Fruit fly (Drosophila melanogaster): ENCODE measurements around the gene Alms1b.

Gene Alms1b

DNA sequence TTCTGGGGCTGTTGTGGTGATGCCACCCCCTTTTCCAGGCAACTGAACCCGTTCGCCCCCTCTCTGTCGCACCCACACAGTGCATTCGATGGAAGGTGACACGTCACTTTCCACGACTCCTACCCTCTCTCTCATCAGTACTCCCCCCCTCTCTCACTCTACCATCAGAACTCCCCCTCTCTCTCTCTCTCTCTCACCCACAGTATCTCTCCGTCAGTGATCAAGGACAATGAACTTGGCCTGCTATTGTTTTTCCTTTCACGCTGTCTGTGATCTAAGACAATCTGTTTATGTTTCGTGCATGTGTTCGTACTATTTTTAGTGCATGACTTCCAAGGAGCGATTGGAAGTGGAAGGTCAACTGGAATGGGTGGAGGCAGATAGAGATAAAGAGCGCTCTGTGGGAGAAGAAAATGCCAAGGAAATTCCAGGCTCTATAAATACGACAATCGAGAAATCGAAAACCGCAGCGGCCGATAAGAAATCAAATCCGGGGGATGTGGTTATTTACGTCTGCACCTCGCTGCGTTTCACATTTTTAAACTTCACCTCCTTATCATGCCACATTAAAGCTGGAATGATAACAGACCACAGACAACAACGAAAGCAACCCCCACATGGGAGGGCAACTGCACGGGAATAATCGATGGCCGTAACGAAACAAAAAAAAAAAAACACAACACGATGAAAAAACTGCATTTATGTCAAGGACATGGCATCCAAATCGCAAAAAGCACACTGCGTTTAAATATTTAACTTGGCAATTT is 47.6 kb upstream of the Alms1b start:
- no peak for TF ChIP-seq psq (GFP tag; optimal IDR thresholded peaks at IDR 0.05)
- no peak for TF ChIP-seq NK7.1 (GFP tag; optimal IDR thresholded peaks at IDR 0.05)
- peak; percentile 48 for TF ChIP-seq sens (GFP tag)
- peak; percentile 49 for TF ChIP-seq sd (tag; optimal IDR thresholded peaks at IDR 0.05)
- peak; percentile 32 for TF ChIP-seq Med (GFP tag)
- TF ChIP-seq Atf6 (GFP tag; IDR thresholded peaks at IDR 0.05): no peak
- TF ChIP-seq B-H1 (GFP tag; IDR thresholded peaks at IDR 0.05): no peak
- TF ChIP-seq CG2116 (GFP tag; optimal IDR thresholded peaks at IDR 0.05): no peak
- peak; percentile 45 for TF ChIP-seq Kr (GFP tag; optimal IDR thresholded peaks at IDR 0.05)
- peak; percentile 51 for TF ChIP-seq sqz (GFP tag; optimal IDR thresholded peaks at IDR 0.05)
- no peak for TF ChIP-seq bbx (GFP tag; IDR thresholded peaks at IDR 0.05; ENCODE audit: partially characterized antibody)
- no peak for TF ChIP-seq CG12744 (GFP tag; optimal IDR thresholded peaks at IDR 0.05)
- TF ChIP-seq twi (tag; optimal IDR thresholded peaks at IDR 0.05): peak; percentile 77
- TF ChIP-seq CG34376 (GFP tag; optimal IDR thresholded peaks at IDR 0.05): no peak
- no peak for TF ChIP-seq CG14965 (GFP tag; optimal IDR thresholded peaks at IDR 0.05; ENCODE audit: borderline replicate concordance)
- peak; percentile 85 for TF ChIP-seq onecut (GFP tag; IDR thresholded peaks at IDR 0.05)
- TF ChIP-seq Xbp1 (GFP tag; optimal IDR thresholded peaks at IDR 0.05): peak; percentile 9
- peak; percentile 95 for TF ChIP-seq crol (GFP tag; IDR thresholded peaks at IDR 0.05)
- peak; percentile 58 for TF ChIP-seq D (optimal IDR thresholded peaks at IDR 0.05)
- TF ChIP-seq D (GFP tag; optimal IDR thresholded peaks at IDR 0.05): no peak
- peak in 1 of 2 experiments; percentile 66 for TF ChIP-seq Trl (optimal IDR thresholded peaks at IDR 0.05)
- no peak for TF ChIP-seq Trl (GFP tag; optimal IDR thresholded peaks at IDR 0.05)
- peak; percentile 95 for TF ChIP-seq pros (GFP tag; optimal IDR thresholded peaks at IDR 0.05)
- peak; percentile 64 for TF ChIP-seq CG1832 (GFP tag; optimal IDR thresholded peaks at IDR 0.05)
- TF ChIP-seq CG6272 (GFP tag; IDR thresholded peaks at IDR 0.05): no peak
- 0 out of 2 replicates have a peak, but pooled peaks have one; percentile 7 for TF ChIP-seq chm (GFP tag; IDR thresholded peaks at IDR 0.05)
- TF ChIP-seq chinmo (GFP tag; IDR thresholded peaks at IDR 0.05; ENCODE audit: partially characterized antibody): 0 out of 4 replicates have a peak, but pooled peaks have one; percentile 26
- no peak for TF ChIP-seq usp (GFP tag; optimal IDR thresholded peaks at IDR 0.05)

DNA sequence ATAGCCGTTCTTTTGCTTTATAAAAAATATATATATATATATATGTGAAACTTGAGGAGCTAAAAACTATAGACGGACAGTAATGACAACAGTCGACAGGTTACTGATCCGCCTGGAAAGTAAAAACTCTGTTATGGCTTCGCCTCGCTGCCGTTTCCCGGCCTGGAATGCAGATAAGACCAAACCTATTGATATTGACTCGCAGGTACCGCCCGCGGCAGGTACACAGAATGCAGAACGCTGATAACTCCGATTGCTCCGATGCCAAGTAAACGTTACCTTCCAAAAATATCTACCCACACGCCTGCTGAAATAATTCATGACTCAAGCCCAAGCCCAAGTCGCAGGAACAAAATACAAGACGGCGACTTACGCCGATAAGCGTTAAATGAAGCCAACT is 46.7 kb upstream of the Alms1b start:
- TF ChIP-seq CG9437 (GFP tag; optimal IDR thresholded peaks at IDR 0.05): no peak
- TF ChIP-seq Xrp1 (GFP tag; IDR thresholded peaks at IDR 0.05): 0 out of 2 replicates have a peak, but pooled peaks have one; percentile 30
- no peak for TF ChIP-seq Hr51 (GFP tag; optimal IDR thresholded peaks at IDR 0.05)
- TF ChIP-seq sd (tag; optimal IDR thresholded peaks at IDR 0.05): peak; percentile 43
- peak; percentile 26 for TF ChIP-seq HLHmδ (GFP tag; optimal IDR thresholded peaks at IDR 0.05)
- peak; percentile 40 for TF ChIP-seq CG15696 (tag; optimal IDR thresholded peaks at IDR 0.05)
- TF ChIP-seq vvl (GFP tag; IDR thresholded peaks at IDR 0.05): no peak
- TF ChIP-seq sqz (GFP tag; optimal IDR thresholded peaks at IDR 0.05): no peak
- no peak for TF ChIP-seq hkb (optimal IDR thresholded peaks at IDR 0.05)
- no peak for TF ChIP-seq hkb (GFP tag; IDR thresholded peaks at IDR 0.05)
- no peak for TF ChIP-seq trem (tag; optimal IDR thresholded peaks at IDR 0.05)
- 0 out of 3 replicates have a peak, but pooled peaks have one; percentile 10 for TF ChIP-seq ci (GFP tag; IDR thresholded peaks at IDR 0.05)
- no peak for TF ChIP-seq gt (GFP tag; IDR thresholded peaks at IDR 0.05)
- no peak for TF ChIP-seq Dad (GFP tag; optimal IDR thresholded peaks at IDR 0.05)
- no peak for TF ChIP-seq Fer1 (GFP tag; optimal IDR thresholded peaks at IDR 0.05)
- peak; percentile 19 for TF ChIP-seq pros (GFP tag; optimal IDR thresholded peaks at IDR 0.05)
- no peak for TF ChIP-seq eve (GFP tag; optimal IDR thresholded peaks at IDR 0.05)
- TF ChIP-seq zfh1 (GFP tag; IDR thresholded peaks at IDR 0.05): no peak
- TF ChIP-seq Bdp1 (GFP tag; optimal IDR thresholded peaks at IDR 0.05): no peak
- TF ChIP-seq CG42726 (GFP tag; IDR thresholded peaks at IDR 0.05; ENCODE audit: partially characterized antibody): no peak
- TF ChIP-seq bigmax (GFP tag; optimal IDR thresholded peaks at IDR 0.05): no peak
- TF ChIP-seq nom (GFP tag; optimal IDR thresholded peaks at IDR 0.05): peak; percentile 25
- no peak for TF ChIP-seq CG16863 (GFP tag; optimal IDR thresholded peaks at IDR 0.05)
- TF ChIP-seq crc (GFP tag; optimal IDR thresholded peaks at IDR 0.05): no peak
- TF ChIP-seq kni (GFP tag; optimal IDR thresholded peaks at IDR 0.05): no peak
- no peak for TF ChIP-seq hb (GFP tag; IDR thresholded peaks at IDR 0.05; ENCODE audit: partially characterized antibody)
